Fruit fly (Drosophila melanogaster) whole organism, prepupa: Measurements from ENCODE around the gene CG18788.

Experiments used
- Blimp-1 ChIP-seq: fragments of 200-800 bp; sonication (Bioruptor generic); optimal IDR thresholded peaks from 3 replicates; lab custom pipeline; 2017; ENCODE audit warnings: missing biosample characterization, missing genetic modification characterization, mild to moderate bottlenecking, moderate library complexity, missing genetic modification reagents
- CG10669 ChIP-seq: fragments of 200-800 bp; sonication (Bioruptor generic); optimal IDR thresholded peaks from 3 replicates; lab custom pipeline; 2018; ENCODE audit warnings: missing biosample characterization, mild to moderate bottlenecking, missing genetic modification characterization, moderate library complexity
- CG11294 ChIP-seq: fragments of 200-800 bp; sonication (Bioruptor generic); IDR thresholded peaks from 2 replicates; pipeline ENCODE4 v1.3.6; 2022; ENCODE audit warnings: missing biosample characterization, missing genetic modification characterization
- CG15336 ChIP-seq: fragments of 200-800 bp; sonication (Bioruptor generic); IDR thresholded peaks from 2 replicates; pipeline ENCODE4 v1.3.6; 2022; ENCODE audit warnings: missing biosample characterization, missing genetic modification characterization
- CG1621 ChIP-seq: fragments of 200-800 bp; sonication (Bioruptor generic); optimal IDR thresholded peaks from 3 replicates; lab custom pipeline; 2018; ENCODE audit warnings: missing biosample characterization, mild to moderate bottlenecking, missing genetic modification characterization
- CG31627 ChIP-seq: fragments of 200-800 bp; sonication (Bioruptor generic); optimal IDR thresholded peaks from 3 replicates; lab custom pipeline; 2016; ENCODE audit warnings: missing biosample characterization, missing genetic modification characterization
- CG34406 ChIP-seq: fragments of 200-800 bp; sonication (Bioruptor generic); optimal IDR thresholded peaks from 3 replicates; lab custom pipeline; 2016; ENCODE audit warnings: missing biosample characterization, missing genetic modification characterization
- CG3919 ChIP-seq: fragments of 200-800 bp; sonication (Bioruptor generic); optimal IDR thresholded peaks from 3 replicates; lab custom pipeline; 2016; ENCODE audit warnings: missing biosample characterization, missing genetic modification characterization
- CG4318 ChIP-seq: fragments of 200-800 bp; sonication (Bioruptor generic); optimal IDR thresholded peaks from 3 replicates; lab custom pipeline; 2017; ENCODE audit warnings: missing biosample characterization, mild to moderate bottlenecking, missing genetic modification characterization
- CG6163 ChIP-seq: fragments of 200-800 bp; sonication (Bioruptor generic); IDR thresholded peaks from 3 replicates; pipeline ENCODE4 v1.3.6; 2022; ENCODE audit warnings: missing biosample characterization, missing genetic modification characterization
- CG6792 ChIP-seq: fragments of 200-800 bp; sonication (Bioruptor generic); optimal IDR thresholded peaks from 3 replicates; lab custom pipeline; 2016; ENCODE audit warnings: missing biosample characterization, missing genetic modification characterization
- CG6808 ChIP-seq: fragments of 200-800 bp; sonication (Bioruptor generic); optimal IDR thresholded peaks from 3 replicates; lab custom pipeline; 2017; ENCODE audit warnings: missing biosample characterization, missing genetic modification characterization, mild to moderate bottlenecking, moderate library complexity, missing genetic modification reagents
- CG6854 ChIP-seq: fragments of 200-800 bp; sonication (Bioruptor generic); optimal IDR thresholded peaks from 2 replicates; lab custom pipeline; 2017; ENCODE audit warnings: missing biosample characterization, mild to moderate bottlenecking, missing genetic modification characterization
- CG7368 ChIP-seq: fragments of 200-800 bp; sonication (Bioruptor generic); optimal IDR thresholded peaks from 3 replicates; lab custom pipeline; 2016; ENCODE audit warnings: missing biosample characterization, missing genetic modification characterization
- CG8119 ChIP-seq: fragments of 200-800 bp; sonication (Bioruptor generic); IDR thresholded peaks from 3 replicates; pipeline ENCODE4 v1.3.6; 2022; ENCODE audit warnings: missing biosample characterization, missing genetic modification characterization
- CG8319 ChIP-seq: fragments of 200-800 bp; sonication (Bioruptor generic); optimal IDR thresholded peaks from 3 replicates; lab custom pipeline; 2016; ENCODE audit warnings: missing biosample characterization, missing genetic modification characterization
- CG8632 ChIP-seq: fragments of 200-800 bp; sonication (Bioruptor generic); optimal IDR thresholded peaks from 3 replicates; lab custom pipeline; 2016; ENCODE audit warnings: missing biosample characterization, missing genetic modification characterization
- CG9139 ChIP-seq: fragments of 200-800 bp; sonication (Bioruptor generic); optimal IDR thresholded peaks from 3 replicates; lab custom pipeline; 2017; ENCODE audit warnings: missing biosample characterization, mild to moderate bottlenecking, missing genetic modification characterization
- Eip75B ChIP-seq: fragments of 200-800 bp; sonication (Bioruptor generic); optimal IDR thresholded peaks from 3 replicates; lab custom pipeline; 2016; ENCODE audit warnings: missing biosample characterization, missing genetic modification characterization
- Eip78C ChIP-seq: fragments of 200-800 bp; sonication (Bioruptor generic); peaks from one replicate; lab custom pipeline; 2016; ENCODE audit warnings: missing biosample characterization, missing genetic modification characterization
- Eip93F ChIP-seq: fragments of 200-800 bp; sonication (Bioruptor generic); optimal IDR thresholded peaks from 2 replicates; lab custom pipeline; 2016; ENCODE audit warnings: missing biosample characterization, mild to moderate bottlenecking, missing genetic modification characterization
- Ets21C ChIP-seq: fragments of 200-800 bp; sonication (Bioruptor generic); optimal IDR thresholded peaks from 3 replicates; lab custom pipeline; 2016; ENCODE audit warnings: missing biosample characterization, missing genetic modification characterization
- Ets96B ChIP-seq: fragments of 200-800 bp; optimal IDR thresholded peaks from 2 replicates; lab custom pipeline; 2019; ENCODE audit warnings: missing biosample characterization, mild to moderate bottlenecking, missing genetic modification characterization, moderate library complexity
- Hr38 ChIP-seq: sonication (Bioruptor generic); optimal IDR thresholded peaks from 2 replicates; lab custom pipeline; 2016; ENCODE audit warnings: missing biosample characterization, missing genetic modification characterization
- Hr39 ChIP-seq: fragments of 200-800 bp; sonication (Bioruptor generic); optimal IDR thresholded peaks from 2 replicates; lab custom pipeline; 2016; ENCODE audit warnings: missing biosample characterization, missing genetic modification characterization
- Hr4 ChIP-seq: fragments of 200-800 bp; sonication (Bioruptor generic); optimal IDR thresholded peaks from 3 replicates; lab custom pipeline; 2016; ENCODE audit warnings: missing biosample characterization, missing genetic modification characterization
- Lpt ChIP-seq: fragments of 200-800 bp; sonication (Bioruptor generic); optimal IDR thresholded peaks from 3 replicates; lab custom pipeline; 2016; ENCODE audit warnings: missing biosample characterization, missing genetic modification characterization
- Met ChIP-seq: fragments of 200-800 bp; sonication (Bioruptor generic); optimal IDR thresholded peaks from 3 replicates; lab custom pipeline; 2016; ENCODE audit warnings: missing biosample characterization, missing genetic modification characterization
- Sox102F ChIP-seq: fragments of 200-800 bp; sonication (Bioruptor generic); optimal IDR thresholded peaks from 2 replicates; lab custom pipeline; 2016; ENCODE audit warnings: missing biosample characterization, mild to moderate bottlenecking, missing genetic modification characterization
- Sox14 ChIP-seq: fragments of 200-800 bp; sonication (Bioruptor generic); optimal IDR thresholded peaks from 3 replicates; lab custom pipeline; 2016; ENCODE audit warnings: missing biosample characterization, missing genetic modification characterization
- Sox15 ChIP-seq: fragments of 200-800 bp; sonication (Bioruptor generic); optimal IDR thresholded peaks from 3 replicates; lab custom pipeline; 2016; ENCODE audit warnings: missing biosample characterization, missing genetic modification characterization
- achi ChIP-seq: fragments of 200-800 bp; sonication (Bioruptor generic); optimal IDR thresholded peaks from 3 replicates; lab custom pipeline; 2016; ENCODE audit warnings: missing biosample characterization, missing genetic modification characterization
- acj6 ChIP-seq: fragments of 200-800 bp; sonication (Bioruptor generic); optimal IDR thresholded peaks from 3 replicates; lab custom pipeline; 2016; ENCODE audit warnings: missing biosample characterization, missing genetic modification characterization
- cyc ChIP-seq: fragments of 200-800 bp; sonication (Bioruptor generic); optimal IDR thresholded peaks from 3 replicates; lab custom pipeline; 2016; ENCODE audit warnings: missing biosample characterization, missing genetic modification characterization
- dac ChIP-seq: fragments of 200-800 bp; sonication (Bioruptor generic); optimal IDR thresholded peaks from 2 replicates; lab custom pipeline; 2017; ENCODE audit warnings: missing biosample characterization, mild to moderate bottlenecking, missing genetic modification characterization
- dsx ChIP-seq: fragments of 200-800 bp; optimal IDR thresholded peaks from 3 replicates; lab custom pipeline; 2019; ENCODE audit warnings: missing biosample characterization, mild to moderate bottlenecking, missing genetic modification characterization, moderate library complexity; ENCODE audit not compliant: poor library complexity, severe bottlenecking
- eg ChIP-seq: fragments of 200-800 bp; sonication (Bioruptor generic); IDR thresholded peaks from 3 replicates; pipeline ENCODE4 v1.3.6; 2022; ENCODE audit warnings: missing biosample characterization, missing genetic modification characterization
- esn ChIP-seq: fragments of 200-800 bp; sonication (Bioruptor generic); optimal IDR thresholded peaks from 2 replicates; lab custom pipeline; 2016; ENCODE audit warnings: missing biosample characterization, mild to moderate bottlenecking, missing genetic modification characterization, moderate library complexity
- fd59A ChIP-seq: fragments of 200-800 bp; sonication (Bioruptor generic); optimal IDR thresholded peaks from 2 replicates; lab custom pipeline; 2017; ENCODE audit warnings: missing biosample characterization, mild to moderate bottlenecking, missing genetic modification characterization, missing genetic modification reagents
- fd85E ChIP-seq: fragments of 200-800 bp; sonication (Bioruptor generic); optimal IDR thresholded peaks from 3 replicates; lab custom pipeline; 2016; ENCODE audit warnings: missing biosample characterization, missing genetic modification characterization
- fkh ChIP-seq: fragments of 200-800 bp; sonication (Bioruptor generic); optimal IDR thresholded peaks from 3 replicates; lab custom pipeline; 2017; ENCODE audit warnings: missing biosample characterization, mild to moderate bottlenecking, missing genetic modification characterization, moderate library complexity
- lz ChIP-seq: fragments of 200-800 bp; sonication (Bioruptor generic); optimal IDR thresholded peaks from 3 replicates; lab custom pipeline; 2016; ENCODE audit warnings: missing biosample characterization, missing genetic modification characterization
- net ChIP-seq: fragments of 200-800 bp; sonication (Bioruptor generic); optimal IDR thresholded peaks from 3 replicates; lab custom pipeline; 2016; ENCODE audit warnings: missing biosample characterization, missing genetic modification characterization
- pdm3 ChIP-seq: fragments of 200-800 bp; sonication (Bioruptor generic); optimal IDR thresholded peaks from 3 replicates; lab custom pipeline; 2016; ENCODE audit warnings: missing biosample characterization, missing genetic modification characterization
- topi ChIP-seq: fragments of 200-800 bp; sonication (Bioruptor generic); optimal IDR thresholded peaks from 3 replicates; lab custom pipeline; 2016; ENCODE audit warnings: missing biosample characterization, missing genetic modification characterization
- vri ChIP-seq: fragments of 200-800 bp; sonication (Bioruptor generic); optimal IDR thresholded peaks from 3 replicates; lab custom pipeline; 2016; ENCODE audit warnings: missing biosample characterization, mild to moderate bottlenecking, missing genetic modification characterization

CG18788 gene

dm6 chr2L:12033890-12034289 is at the start of gene CG18788:
TSS of gene CG18788 (plus strand) at chr2L:12034190.
- TF ChIP-seq topi = no peak
- no peak for TF ChIP-seq CG8119 (GFP tag; lab: Robert Waterston, UW)
- TF ChIP-seq dac = no peak
- TF ChIP-seq Sox14 (GFP tag; lab: Kevin White, UChicago) = no peak
- TF ChIP-seq CG1621 = no peak
- no peak for TF ChIP-seq eg (GFP tag; lab: Robert Waterston, UW)
- TF ChIP-seq esn = no peak
- TF ChIP-seq CG6808 = no peak
- TF ChIP-seq CG6792 (GFP tag; lab: Kevin White, UChicago) = no peak
- no peak for TF ChIP-seq pdm3 (GFP tag; lab: Kevin White, UChicago)
- no peak for TF ChIP-seq CG9139 (GFP tag; lab: Kevin White, UChicago)

dm6 chr2L:11987945-11988344 is 46.0 kb upstream of the CG18788 start, which contains the start of the genes CG6686 and CG34163:
TSS of gene CG6686 (minus strand) at chr2L:11988039.
TSS of gene CG34163 (plus strand) at chr2L:11988270.
- TF ChIP-seq CG6163 (GFP tag; lab: Robert Waterston, UW) (0 out of 3 replicates have a peak, but pooled peaks have one; percentile 19), Hr39 (GFP tag; lab: Kevin White, UChicago) (no peak), CG8319 (GFP tag; lab: Kevin White, UChicago) (no peak), CG3919 (GFP tag; lab: Kevin White, UChicago) (no peak), CG15336 (GFP tag; lab: Robert Waterston, UW) (peak; percentile 20; the same call in 1 of the 2 replicates), CG1621 (no peak), dsx (GFP tag; lab: Kevin White, UChicago) (no peak), esn (peak; percentile 69), Sox15 (GFP tag; lab: Kevin White, UChicago) (peak; percentile 14), CG31627 (GFP tag; lab: Kevin White, UChicago) (peak; percentile 46), fd85E (GFP tag; lab: Kevin White, UChicago) (no peak), CG34406 (GFP tag; lab: Kevin White, UChicago) (no peak), CG8119 (GFP tag; lab: Robert Waterston, UW) (no peak; the same call in 2 of the 3 replicates), Ets21C (GFP tag; lab: Kevin White, UChicago) (peak; percentile 43), lz (GFP tag; lab: Kevin White, UChicago) (peak; percentile 55), CG6792 (GFP tag; lab: Kevin White, UChicago) (peak; percentile 51), Sox14 (GFP tag; lab: Kevin White, UChicago) (peak; percentile 79), Hr4 (GFP tag; lab: Kevin White, UChicago) (no peak), CG10669 (GFP tag; lab: Kevin White, UChicago) (no peak), acj6 (GFP tag; lab: Kevin White, UChicago) (no peak), Hr38 (GFP tag; lab: Kevin White, UChicago) (no peak), CG7368 (no peak), Met (GFP tag; lab: Kevin White, UChicago) (no peak), achi (GFP tag; lab: Kevin White, UChicago) (no peak), vri (GFP tag; lab: Kevin White, UChicago) (no peak), Eip78C (peak; percentile 69), dac (no peak), CG11294 (GFP tag; lab: Robert Waterston, UW) (no peak), eg (GFP tag; lab: Robert Waterston, UW) (no peak), Eip75B (GFP tag; lab: Kevin White, UChicago) (no peak), cyc (peak; percentile 46)

- TF ChIP-seq eg (GFP tag; lab: Robert Waterston, UW) (no peak), Sox102F (GFP tag; lab: Kevin White, UChicago) (no peak), CG10669 (GFP tag; lab: Kevin White, UChicago) (no peak), CG6792 (GFP tag; lab: Kevin White, UChicago) (no peak), Ets96B (tag; lab: Kevin White, UChicago) (no peak), Eip78C (no peak), achi (GFP tag; lab: Kevin White, UChicago) (no peak), Ets21C (GFP tag; lab: Kevin White, UChicago) (no peak), CG4318 (GFP tag; lab: Kevin White, UChicago) (no peak), fkh (GFP tag; lab: Kevin White, UChicago) (no peak), fd59A (GFP tag; lab: Kevin White, UChicago) (no peak), CG6854 (GFP tag; lab: Kevin White, UChicago) (no peak), net (GFP tag; lab: Kevin White, UChicago) (no peak), Lpt (GFP tag; lab: Kevin White, UChicago) (no peak), Sox15 (GFP tag; lab: Kevin White, UChicago) (no peak), lz (GFP tag; lab: Kevin White, UChicago) (no peak), Eip93F (GFP tag; lab: Kevin White, UChicago) (no peak), CG8632 (GFP tag; lab: Kevin White, UChicago) (no peak), Blimp-1 (no peak)
Measured at dm6 chr2L:11989210-11989609, 44.8 kb upstream of the CG18788 start.
